Fruit fly (Drosophila melanogaster): Measurements from ENCODE around the gene CG9265.
A peak's percentile ranks its signal among the peaks of the same experiment; 100 is the strongest.

The CG9265 gene

dm6 chr2L:21105127-21105526 lies 33.8 kb upstream of the CG9265 start (continued):
- no peak for TF ChIP-seq Aef1 (GFP tag; IDR thresholded peaks at IDR 0.05)
- no peak for TF ChIP-seq seq (GFP tag; IDR thresholded peaks at IDR 0.05)
- TF ChIP-seq CG16813 (GFP tag; IDR thresholded peaks at IDR 0.05; ENCODE audit: partially characterized antibody) = no peak
- no peak for TF ChIP-seq az2 (GFP tag; optimal IDR thresholded peaks at IDR 0.05)
- no peak for TF ChIP-seq cas (GFP tag; IDR thresholded peaks at IDR 0.05)
- TF ChIP-seq chinmo (GFP tag; IDR thresholded peaks at IDR 0.05; ENCODE audit: partially characterized antibody) = 0 out of 4 replicates have a peak, but pooled peaks have one; percentile 18
- TF ChIP-seq Hey (tag; optimal IDR thresholded peaks at IDR 0.05) = no peak
- TF ChIP-seq E2f1 (GFP tag; IDR thresholded peaks at IDR 0.05) = no peak
- TF ChIP-seq MBD-R2 (GFP tag; IDR thresholded peaks at IDR 0.05) = no peak
- TF ChIP-seq CG34224 (GFP tag; IDR thresholded peaks at IDR 0.05; ENCODE audit: partially characterized antibody) = no peak
- no peak for TF ChIP-seq CG4404 (GFP tag; IDR thresholded peaks at IDR 0.05)
- TF ChIP-seq CG12071 (GFP tag; optimal IDR thresholded peaks at IDR 0.05) = no peak

- TF ChIP-seq CTCF (GFP tag; optimal IDR thresholded peaks at IDR 0.05) (no peak), Dad (GFP tag; optimal IDR thresholded peaks at IDR 0.05) (no peak), CG14710 (tag; optimal IDR thresholded peaks at IDR 0.05) (peak; percentile 35), CG8089 (GFP tag; optimal IDR thresholded peaks at IDR 0.05) (no peak), pho (GFP tag; optimal IDR thresholded peaks at IDR 0.05) (no peak), CG34224 (GFP tag; IDR thresholded peaks at IDR 0.05; ENCODE audit: partially characterized antibody) (no peak), Fer3 (tag; optimal IDR thresholded peaks at IDR 0.05) (no peak), az2 (GFP tag; optimal IDR thresholded peaks at IDR 0.05) (no peak), NK7.1 (GFP tag; optimal IDR thresholded peaks at IDR 0.05) (no peak), MTF-1 (GFP tag; optimal IDR thresholded peaks at IDR 0.05; ENCODE audit: borderline replicate concordance) (no peak), CG7745 (tag; optimal IDR thresholded peaks at IDR 0.05) (no peak), TFAM (GFP tag; optimal IDR thresholded peaks at IDR 0.05) (no peak), CG18262 (tag; optimal IDR thresholded peaks at IDR 0.05) (peak; percentile 0), CG2116 (GFP tag; optimal IDR thresholded peaks at IDR 0.05) (no peak), pzg (GFP tag; optimal IDR thresholded peaks at IDR 0.05) (peak; percentile 43), CG17359 (tag; optimal IDR thresholded peaks at IDR 0.05) (no peak), CG16813 (GFP tag; IDR thresholded peaks at IDR 0.05; ENCODE audit: partially characterized antibody) (peak; percentile 47; the same call in 2 of the 3 replicates), amos (GFP tag; IDR thresholded peaks at IDR 0.05; ENCODE audit: partially characterized antibody) (peak; percentile 38; the same call in 1 of the 2 replicates), Sry-δ (GFP tag; optimal IDR thresholded peaks at IDR 0.05) (peak; percentile 38), pnt (GFP tag; optimal IDR thresholded peaks at IDR 0.05) (no peak), CG17361 (GFP tag; IDR thresholded peaks at IDR 0.05) (peak; percentile 20; the same call in 1 of the 3 replicates), nerfin-1 (tag; optimal IDR thresholded peaks at IDR 0.05) (peak; percentile 5), zfh2 (GFP tag; optimal IDR thresholded peaks at IDR 0.05) (no peak), Meics (GFP tag; optimal IDR thresholded peaks at IDR 0.05) (peak; percentile 1), CG34422 (GFP tag; IDR thresholded peaks at IDR 0.05) (0 out of 3 replicates have a peak, but pooled peaks have one; percentile 51), CG17385 (GFP tag; optimal IDR thresholded peaks at IDR 0.05) (no peak), Hmr (GFP tag; optimal IDR thresholded peaks at IDR 0.05) (peak; percentile 25), CG15514 (GFP tag; optimal IDR thresholded peaks at IDR 0.05) (peak; percentile 98), prd (optimal IDR thresholded peaks at IDR 0.05) (no peak), prd (GFP tag; IDR thresholded peaks at IDR 0.05) (0 out of 3 replicates have a peak, but pooled peaks have one; percentile 32), CG11398 (GFP tag; optimal IDR thresholded peaks at IDR 0.05) (no peak), Hand (GFP tag; optimal IDR thresholded peaks at IDR 0.05) (no peak), Deaf1 (tag; optimal IDR thresholded peaks at IDR 0.05) (peak; percentile 17), Doc2 (GFP tag; IDR thresholded peaks at IDR 0.05) (no peak), HLHmδ (GFP tag; optimal IDR thresholded peaks at IDR 0.05) (peak; percentile 45), phol (tag; optimal IDR thresholded peaks at IDR 0.05) (peak; percentile 10), unc-4 (GFP tag; IDR thresholded peaks at IDR 0.05; ENCODE audit: partially characterized antibody) (no peak), zen2 (GFP tag; IDR thresholded peaks at IDR 0.05; ENCODE audit: partially characterized antibody) (no peak), CG2199 (GFP tag; IDR thresholded peaks at IDR 0.05) (peak; percentile 68), CG31224 (GFP tag; IDR thresholded peaks at IDR 0.05) (no peak)
Measured at dm6 chr2L:21104326-21104725, 33.0 kb upstream of the CG9265 start, which contains the start of the genes CG46307 and Nhe2. Gene CG46307, plus strand, starts transcription at chr2L:21104568. Gene Nhe2, plus strand, starts transcription at chr2L:21104568.

All from whole organism, embryonic.